Fruit fly (Drosophila melanogaster) S2 (cell line): ENCODE results near the gene Ipp.

ENCODE experiments used
- CG8478 ChIP-seq: fragments of >200 bp; optimal IDR thresholded peaks from 2 replicates; lab custom pipeline; 2018
- CTCF ChIP-seq, 2 experiments: fragments of >200 bp; optimal IDR thresholded peaks; 2 replicates each; lab custom pipeline; 2018

Gene Ipp

dm6 chr3R:13958582-13958981, at the start of gene Ipp:
TSS of gene Ipp (plus strand) at chr3R:13958789.
- no peak for TF ChIP-seq CG8478 (lab: Kevin White, UChicago)
- peak in 1 of 2 experiments; percentile 16 for TF ChIP-seq CTCF (optimal IDR thresholded peaks at IDR 0.05; lab: Kevin White, UChicago)

dm6 chr3R:13909065-13909464, 49.5 kb upstream of the Ipp start:
- TF ChIP-seq CTCF (optimal IDR thresholded peaks at IDR 0.05; lab: Kevin White, UChicago) (no peak), CG8478 (lab: Kevin White, UChicago) (no peak)

dm6 chr3R:13909899-13910298, 48.7 kb upstream of the Ipp start:
- TF ChIP-seq CTCF (optimal IDR thresholded peaks at IDR 0.05; lab: Kevin White, UChicago) = no peak
- TF ChIP-seq CG8478 (lab: Kevin White, UChicago) = no peak

- TF ChIP-seq CTCF (optimal IDR thresholded peaks at IDR 0.05; lab: Kevin White, UChicago) (no peak), CG8478 (lab: Kevin White, UChicago) (no peak)
Measured at dm6 chr3R:13911314-13911713, 47.3 kb upstream of the Ipp start.

dm6 chr3R:13912008-13912803, 46.4 kb upstream of the Ipp start:
- TF ChIP-seq CG8478 (lab: Kevin White, UChicago) (no peak), CTCF (optimal IDR thresholded peaks at IDR 0.05; lab: Kevin White, UChicago) (no peak)

dm6 chr3R:13913586-13913985, 45.0 kb upstream of the Ipp start:
- TF ChIP-seq CTCF (optimal IDR thresholded peaks at IDR 0.05; lab: Kevin White, UChicago) = no peak
- no peak for TF ChIP-seq CG8478 (lab: Kevin White, UChicago)

- TF ChIP-seq CG8478 (lab: Kevin White, UChicago) (no peak), CTCF (optimal IDR thresholded peaks at IDR 0.05; lab: Kevin White, UChicago) (no peak)
Measured at dm6 chr3R:13914760-13915417, 43.7 kb upstream of the Ipp start.

dm6 chr3R:13915646-13916045, 42.9 kb upstream of the Ipp start:
- TF ChIP-seq CG8478 (lab: Kevin White, UChicago) = no peak

- TF ChIP-seq CG8478 (lab: Kevin White, UChicago) (no peak), CTCF (optimal IDR thresholded peaks at IDR 0.05; lab: Kevin White, UChicago) (no peak)
Measured at dm6 chr3R:13916546-13916945, 42.0 kb upstream of the Ipp start.

- TF ChIP-seq CTCF (optimal IDR thresholded peaks at IDR 0.05; lab: Kevin White, UChicago) = no peak
- TF ChIP-seq CG8478 (lab: Kevin White, UChicago) = no peak
Measured at dm6 chr3R:13918045-13918444, 40.5 kb upstream of the Ipp start.

- no peak for TF ChIP-seq CTCF (optimal IDR thresholded peaks at IDR 0.05; lab: Kevin White, UChicago)
- no peak for TF ChIP-seq CG8478 (lab: Kevin White, UChicago)
Measured at dm6 chr3R:13921806-13922515, 36.6 kb upstream of the Ipp start.

- no peak for TF ChIP-seq CTCF (optimal IDR thresholded peaks at IDR 0.05; lab: Kevin White, UChicago)
- TF ChIP-seq CG8478 (lab: Kevin White, UChicago) = no peak
Measured at dm6 chr3R:13923626-13924025, 35.0 kb upstream of the Ipp start.

dm6 chr3R:13927543-13927942, 31.0 kb upstream of the Ipp start:
- TF ChIP-seq CTCF (optimal IDR thresholded peaks at IDR 0.05; lab: Kevin White, UChicago) = no peak
- no peak for TF ChIP-seq CG8478 (lab: Kevin White, UChicago)

dm6 chr3R:13930252-13930651, 28.3 kb upstream of the Ipp start:
- TF ChIP-seq CG8478 (lab: Kevin White, UChicago) (no peak), CTCF (optimal IDR thresholded peaks at IDR 0.05; lab: Kevin White, UChicago) (no peak)

- no peak for TF ChIP-seq CG8478 (lab: Kevin White, UChicago)
- no peak for TF ChIP-seq CTCF (optimal IDR thresholded peaks at IDR 0.05; lab: Kevin White, UChicago)
Measured at dm6 chr3R:13931813-13932212, 26.8 kb upstream of the Ipp start.
